Fruit fly (Drosophila melanogaster): ENCODE data around the gene CG14374.

DNA sequence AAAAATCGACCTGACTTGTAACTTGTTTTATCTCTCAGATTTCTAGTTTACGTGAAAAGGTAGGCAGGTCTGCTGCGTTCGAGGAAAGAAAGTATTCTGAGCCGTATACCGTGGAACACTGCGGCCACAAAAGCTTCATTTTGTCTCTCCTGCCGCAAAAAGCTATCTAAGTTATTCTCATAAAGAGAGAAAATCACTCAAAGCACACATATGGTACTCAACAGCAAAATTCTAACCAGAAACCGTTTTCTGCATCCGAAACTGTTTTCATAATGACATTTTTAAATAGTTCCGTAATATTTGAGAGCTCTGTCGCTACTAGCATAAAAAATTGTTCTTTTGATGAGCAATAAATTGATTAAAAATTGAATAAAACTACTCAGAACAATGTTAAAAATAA, 17.3 kb downstream of the CG14374 start, which contains the start of the genes CG9813 and CG8870:
- TF ChIP-seq CG2712 (tag; optimal IDR thresholded peaks at IDR 0.05) = no peak
- TF ChIP-seq Xrp1 (GFP tag; IDR thresholded peaks at IDR 0.05) = no peak
- no peak for TF ChIP-seq fru (optimal IDR thresholded peaks at IDR 0.05)
- TF ChIP-seq ems (GFP tag; optimal IDR thresholded peaks at IDR 0.05) = no peak
- TF ChIP-seq CG7271 (tag; optimal IDR thresholded peaks at IDR 0.05) = no peak
- no peak for TF ChIP-seq CG5953 (GFP tag; IDR thresholded peaks at IDR 0.05)
- TF ChIP-seq sug (tag; optimal IDR thresholded peaks at IDR 0.05) = no peak
- TF ChIP-seq Asciz (GFP tag; optimal IDR thresholded peaks at IDR 0.05) = no peak
- TF ChIP-seq Hmr (GFP tag; optimal IDR thresholded peaks at IDR 0.05) = no peak

Measured in whole organism, embryonic.